Worm (Caenorhabditis elegans) whole organism, L2 larva: ENCODE measurements around the gene ver-1.

Experiments used
- ZK546.5 ChIP-seq: sonication (generic microtip); optimal IDR thresholded peaks from 2 replicates; lab custom pipeline; 2017; ENCODE audit warnings: missing biosample characterization, missing genetic modification characterization
- ama-1 ChIP-seq: fragments of 150-350 bp; optimal IDR thresholded peaks from 2 replicates; lab custom pipeline; 2018; ENCODE audit warnings: inconsistent platforms
- dmd-4 ChIP-seq: sonication (generic microtip); optimal IDR thresholded peaks from 2 replicates; lab custom pipeline; 2017; ENCODE audit warnings: missing biosample characterization, missing genetic modification characterization
- mab-5 ChIP-seq: fragments of 150-350 bp; optimal IDR thresholded peaks from 2 replicates; lab custom pipeline; 2014; ENCODE audit warnings: missing biosample characterization, missing genetic modification characterization
- nhr-10 ChIP-seq: sonication (generic microtip); optimal IDR thresholded peaks from 2 replicates; lab custom pipeline; 2017; ENCODE audit warnings: missing biosample characterization, missing genetic modification characterization
- nhr-11 ChIP-seq: fragments of 150-350 bp; optimal IDR thresholded peaks from 2 replicates; lab custom pipeline; 2014; ENCODE audit warnings: missing biosample characterization, missing genetic modification characterization
- nhr-12 ChIP-seq: fragments of 150-350 bp; optimal IDR thresholded peaks from 2 replicates; lab custom pipeline; 2014; ENCODE audit warnings: missing biosample characterization, missing genetic modification characterization
- skn-1 ChIP-seq: sonication (generic microtip); optimal IDR thresholded peaks from 2 replicates; lab custom pipeline; 2017; ENCODE audit warnings: missing biosample characterization, missing genetic modification characterization
- unc-39 ChIP-seq: fragments of 150-350 bp; optimal IDR thresholded peaks from 2 replicates; lab custom pipeline; 2014; ENCODE audit warnings: missing biosample characterization, missing genetic modification characterization
- zag-1 ChIP-seq: fragments of 150-350 bp; optimal IDR thresholded peaks from 2 replicates; lab custom pipeline; 2014; ENCODE audit warnings: missing biosample characterization, missing genetic modification characterization

DNA sequence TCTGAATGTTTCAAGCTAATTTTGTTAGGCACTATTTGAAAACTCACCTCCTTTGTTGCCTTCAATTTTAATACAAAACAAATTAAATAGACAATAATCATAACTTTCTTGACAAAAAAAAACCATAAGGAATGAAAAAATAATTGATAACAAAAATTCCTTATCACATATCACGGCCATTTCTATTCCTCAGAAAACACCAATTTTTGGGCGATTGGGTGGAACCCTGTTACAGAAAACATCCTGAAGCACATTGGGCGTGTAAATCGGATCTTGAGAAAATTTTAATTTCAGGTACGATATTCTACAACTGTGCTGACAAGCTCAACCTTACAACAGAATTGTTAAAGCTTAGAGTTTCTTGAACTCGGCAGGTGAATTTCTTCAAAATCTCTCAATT is 8.2 kb downstream of the ver-1 start, which contains the start of gene F40G9.8:
- TF ChIP-seq skn-1 (tag; lab: Kevin White, UChicago) (no peak), ZK546.5 (tag; lab: Kevin White, UChicago) (no peak), unc-39 (no peak), nhr-11 (tag; lab: Kevin White, UChicago) (no peak), nhr-12 (tag; lab: Kevin White, UChicago) (no peak), mab-5 (tag; lab: Kevin White, UChicago) (no peak), dmd-4 (no peak), ama-1 (no peak), zag-1 (tag; lab: Kevin White, UChicago) (no peak), nhr-10 (tag; lab: Kevin White, UChicago) (no peak)
